Worm (Caenorhabditis elegans) whole organism, L1 larva: Measurements from ENCODE around the gene ZK1290.7.
A peak's percentile ranks its signal among the peaks of the same experiment; 100 is the strongest.

Experiments
- C04F5.9 ChIP-seq: sonication (generic microtip); optimal IDR thresholded peaks from 2 replicates; lab custom pipeline; 2016; ENCODE audit warnings: missing genetic modification characterization, missing compliant biosample characterization
- F16B12.6 ChIP-seq: fragments of 150-350 bp; optimal IDR thresholded peaks from 2 replicates; lab custom pipeline; 2014; ENCODE audit warnings: missing biosample characterization, missing genetic modification characterization
- Y116A8C.19 ChIP-seq: sonication (generic microtip); optimal IDR thresholded peaks from 2 replicates; lab custom pipeline; 2016; ENCODE audit warnings: missing compliant biosample characterization, missing genetic modification characterization, borderline replicate concordance
- aly-2 ChIP-seq: fragments of 150-350 bp; optimal IDR thresholded peaks from 2 replicates; lab custom pipeline; 2014; ENCODE audit warnings: missing biosample characterization, missing genetic modification characterization
- ama-1 ChIP-seq: fragments of 150-350 bp; optimal IDR thresholded peaks from 2 replicates; lab custom pipeline; 2014
- ceh-8 ChIP-seq: fragments of 200-800 bp; sonication (Bioruptor generic); optimal IDR thresholded peaks from 2 replicates; lab custom pipeline; 2018; ENCODE audit warnings: mild to moderate bottlenecking, missing genetic modification characterization, moderate library complexity, missing compliant biosample characterization
- ceh-82 ChIP-seq, 3 experiments: fragments of 150-350 bp in 1 of 3; sonication (generic microtip) in 2 of 3; optimal IDR thresholded peaks; 2 replicates each; lab custom pipeline; 2014 to 2017; ENCODE audit warnings: missing biosample characterization in 3 of 3, missing genetic modification characterization in 3 of 3
- ceh-88 ChIP-seq: fragments of 200-800 bp; sonication (Bioruptor generic); IDR thresholded peaks from 2 replicates; pipeline ENCODE4 v1.3.6; 2022; ENCODE audit warnings: missing genetic modification characterization, missing compliant biosample characterization
- dpl-1 ChIP-seq, 3 experiments: fragments of 150-350 bp in 2 of 3; sonication (generic microtip) in 1 of 3; optimal IDR thresholded peaks; 2 replicates each; lab custom pipeline; 2014 to 2017; ENCODE audit warnings: missing biosample characterization in 3 of 3, missing genetic modification characterization in 3 of 3, missing genetic modification reagents in 3 of 3
- dsc-1 ChIP-seq: sonication (generic microtip); optimal IDR thresholded peaks from 2 replicates; lab custom pipeline; 2016; ENCODE audit warnings: mild to moderate bottlenecking, missing genetic modification characterization, missing compliant biosample characterization
- efl-1 ChIP-seq, 4 experiments: fragments of 150-350 bp; optimal IDR thresholded peaks in 3 of 4; peaks in 1 of 4; 1 replicate in 1 of 4; 2 replicates in 3 of 4; lab custom pipeline; 2014; ENCODE audit warnings: missing biosample characterization in 2 of 4, missing genetic modification characterization in 2 of 4, missing genetic modification reagents in 2 of 4
- efl-3 ChIP-seq: fragments of 200-800 bp; sonication (Bioruptor generic); optimal IDR thresholded peaks from 2 replicates; lab custom pipeline; 2018; ENCODE audit warnings: mild to moderate bottlenecking, missing genetic modification characterization, missing compliant biosample characterization
- egl-13 ChIP-seq: sonication (generic microtip); optimal IDR thresholded peaks from 2 replicates; lab custom pipeline; 2016; ENCODE audit warnings: missing genotype, missing genetic modification reagents, missing genetic modification characterization, missing compliant biosample characterization
- elt-2 ChIP-seq: sonication (generic microtip); optimal IDR thresholded peaks from 2 replicates; lab custom pipeline; 2016; ENCODE audit warnings: missing genetic modification characterization, mild to moderate bottlenecking, inconsistent platforms, missing compliant biosample characterization, missing genetic modification reagents
- ets-5 ChIP-seq: fragments of 200-800 bp; sonication (Bioruptor generic); IDR thresholded peaks from 2 replicates; pipeline ENCODE4 v1.3.6; 2022; ENCODE audit warnings: missing genetic modification characterization, missing compliant biosample characterization
- fkh-10 ChIP-seq: sonication (generic microtip); optimal IDR thresholded peaks from 2 replicates; lab custom pipeline; 2017; ENCODE audit warnings: missing biosample characterization, missing genetic modification reagents, missing genetic modification characterization
- fkh-8 ChIP-seq: sonication (generic microtip); optimal IDR thresholded peaks from 2 replicates; lab custom pipeline; 2016; ENCODE audit warnings: mild to moderate bottlenecking, missing genetic modification characterization, missing compliant biosample characterization
- fos-1 ChIP-seq: fragments of 150-350 bp; optimal IDR thresholded peaks from 2 replicates; lab custom pipeline; 2014; ENCODE audit warnings: missing biosample characterization, missing genetic modification characterization
- hlh-17 ChIP-seq: fragments of 200-800 bp; sonication (Bioruptor generic); optimal IDR thresholded peaks from 2 replicates; lab custom pipeline; 2018; ENCODE audit warnings: missing genetic modification characterization, mild to moderate bottlenecking, missing compliant biosample characterization, moderate library complexity, borderline replicate concordance
- hlh-4 ChIP-seq: sonication (generic microtip); optimal IDR thresholded peaks from 2 replicates; lab custom pipeline; 2016; ENCODE audit warnings: mild to moderate bottlenecking, missing genetic modification characterization, missing compliant biosample characterization
- hpl-2 ChIP-seq: fragments of 150-350 bp; optimal IDR thresholded peaks from 2 replicates; lab custom pipeline; 2014; ENCODE audit warnings: missing biosample characterization, missing genetic modification reagents, missing genetic modification characterization
- irx-1 ChIP-seq: sonication (generic microtip); optimal IDR thresholded peaks from 2 replicates; lab custom pipeline; 2016; ENCODE audit warnings: missing genetic modification characterization, missing compliant biosample characterization
- lin-13 ChIP-seq: fragments of 150-350 bp; optimal IDR thresholded peaks from 2 replicates; lab custom pipeline; 2014; ENCODE audit warnings: missing biosample characterization, missing genetic modification reagents, missing genetic modification characterization
- lin-14 ChIP-seq: fragments of 200-800 bp; sonication (Bioruptor generic); optimal IDR thresholded peaks from 2 replicates; lab custom pipeline; 2018; ENCODE audit warnings: mild to moderate bottlenecking, missing genetic modification characterization, moderate library complexity, missing compliant biosample characterization
- lin-35 ChIP-seq, 2 experiments: fragments of 150-350 bp; optimal IDR thresholded peaks; 2 replicates each; lab custom pipeline; 2014; ENCODE audit warnings: missing biosample characterization in 2 of 2, missing genetic modification characterization in 2 of 2, missing genetic modification reagents in 2 of 2
- lin-39 ChIP-seq: fragments of 150-350 bp; optimal IDR thresholded peaks from 2 replicates; lab custom pipeline; 2014; ENCODE audit warnings: missing biosample characterization, missing genetic modification reagents, missing genetic modification characterization
- lsy-2 ChIP-seq, 2 experiments: fragments of 150-350 bp; optimal IDR thresholded peaks; 2 replicates each; lab custom pipeline; 2014; ENCODE audit warnings: missing biosample characterization in 2 of 2, missing genetic modification characterization in 2 of 2
- mdl-1 ChIP-seq, 2 experiments: fragments of 150-350 bp; optimal IDR thresholded peaks; 2 replicates each; lab custom pipeline; 2014 to 2017; ENCODE audit warnings: missing biosample characterization in 2 of 2, missing genetic modification characterization in 2 of 2, inconsistent platforms in 1 of 2
- mep-1 ChIP-seq: fragments of 150-350 bp; optimal IDR thresholded peaks from 2 replicates; lab custom pipeline; 2014; ENCODE audit warnings: missing biosample characterization, missing genetic modification characterization
- nhr-11 ChIP-seq: fragments of 150-350 bp; optimal IDR thresholded peaks from 2 replicates; lab custom pipeline; 2014; ENCODE audit warnings: missing biosample characterization, missing genetic modification characterization
- nhr-19 ChIP-seq: fragments of 200-800 bp; sonication (Bioruptor generic); conservative IDR thresholded peaks from 2 replicates; pipeline ENCODE4 v1.3.6; 2022; ENCODE audit warnings: missing genetic modification characterization, missing compliant biosample characterization
- nhr-237 ChIP-seq: fragments of 150-350 bp; optimal IDR thresholded peaks from 2 replicates; lab custom pipeline; 2014; ENCODE audit warnings: missing biosample characterization, missing genetic modification characterization
- nhr-28 ChIP-seq: fragments of 150-350 bp; optimal IDR thresholded peaks from 2 replicates; lab custom pipeline; 2014; ENCODE audit warnings: missing biosample characterization, missing genetic modification characterization
- nhr-71 ChIP-seq: sonication (generic microtip); optimal IDR thresholded peaks from 2 replicates; lab custom pipeline; 2016; ENCODE audit warnings: mild to moderate bottlenecking, missing genetic modification characterization, moderate library complexity, missing compliant biosample characterization
- nhr-76 ChIP-seq: sonication (generic microtip); optimal IDR thresholded peaks from 2 replicates; lab custom pipeline; 2017; ENCODE audit warnings: missing biosample characterization, missing genetic modification characterization
- nhr-84 ChIP-seq: sonication (generic microtip); optimal IDR thresholded peaks from 2 replicates; lab custom pipeline; 2017; ENCODE audit warnings: missing biosample characterization, missing genetic modification characterization
- nhr-85 ChIP-seq: sonication (generic microtip); peaks from one replicate; lab custom pipeline; 2016; ENCODE audit warnings: missing genetic modification characterization, inconsistent platforms, missing compliant biosample characterization
- rnt-1 ChIP-seq: sonication (generic microtip); optimal IDR thresholded peaks from 2 replicates; lab custom pipeline; 2016; ENCODE audit warnings: mild to moderate bottlenecking, missing genetic modification characterization, moderate library complexity, missing compliant biosample characterization
- snpc-4 ChIP-seq: fragments of 150-350 bp; optimal IDR thresholded peaks from 2 replicates; lab custom pipeline; 2014; ENCODE audit warnings: missing biosample characterization, missing genetic modification characterization
- snu-23 ChIP-seq: sonication (generic microtip); optimal IDR thresholded peaks from 2 replicates; lab custom pipeline; 2016; ENCODE audit warnings: missing genetic modification characterization, missing compliant biosample characterization
- swsn-7 ChIP-seq: sonication (generic microtip); optimal IDR thresholded peaks from 2 replicates; lab custom pipeline; 2016; ENCODE audit warnings: missing genetic modification characterization, missing compliant biosample characterization
- tbx-2 ChIP-seq: sonication (generic microtip); optimal IDR thresholded peaks from 2 replicates; lab custom pipeline; 2016; ENCODE audit warnings: missing genetic modification characterization, missing compliant biosample characterization
- unc-98 ChIP-seq: fragments of 200-800 bp; sonication (Bioruptor generic); IDR thresholded peaks from 2 replicates; pipeline ENCODE4 v1.3.6; 2022; ENCODE audit warnings: missing genetic modification characterization, missing compliant biosample characterization
- zip-4 ChIP-seq: fragments of 200-800 bp; sonication (Bioruptor generic); optimal IDR thresholded peaks from 2 replicates; lab custom pipeline; 2018; ENCODE audit warnings: mild to moderate bottlenecking, missing genetic modification characterization, moderate library complexity, missing compliant biosample characterization
- ztf-11 ChIP-seq, 2 experiments: sonication (generic microtip); optimal IDR thresholded peaks; 2 replicates each; lab custom pipeline; 2016 to 2017; ENCODE audit warnings: missing genetic modification characterization in 2 of 2, missing biosample characterization in 1 of 2, missing compliant biosample characterization in 1 of 2

ZK1290.7 gene

ce11 chrII:7528210-7528609 lies 2.9 kb upstream of the ZK1290.7 start (continued):
- TF ChIP-seq unc-98 (GFP tag; lab: Robert Waterston, UW) (no peak), F16B12.6 (tag; lab: Kevin White, UChicago) (no peak), snu-23 (GFP tag; lab: Kevin White, UChicago) (no peak), elt-2 (tag; lab: Kevin White, UChicago) (peak; percentile 96), lin-13 (GFP tag; lab: Kevin White, UChicago) (peak; percentile 3), lin-35 (GFP tag; optimal IDR thresholded peaks at IDR 0.05; lab: Kevin White, UChicago) (peak in 1 of 2 experiments; percentile 82), fkh-10 (GFP tag; lab: Kevin White, UChicago) (no peak), ztf-11 (tag; optimal IDR thresholded peaks at IDR 0.05; lab: Kevin White, UChicago) (no peak), efl-3 (GFP tag; lab: Kevin White, UChicago) (no peak), swsn-7 (no peak), egl-13 (no peak), mdl-1 (tag; optimal IDR thresholded peaks at IDR 0.05; lab: Kevin White, UChicago) (peak in 1 of 2 experiments; percentile 90), fkh-8 (tag; lab: Kevin White, UChicago) (no peak), nhr-11 (tag; lab: Kevin White, UChicago) (no peak), lsy-2 (tag; optimal IDR thresholded peaks at IDR 0.05; lab: Kevin White, UChicago) (no peak), Y116A8C.19 (tag; lab: Kevin White, UChicago) (no peak), ceh-88 (GFP tag; lab: Robert Waterston, UW) (no peak), hpl-2 (GFP tag; lab: Kevin White, UChicago) (no peak), ets-5 (GFP tag; lab: Robert Waterston, UW) (no peak), nhr-76 (tag; lab: Kevin White, UChicago) (no peak), nhr-71 (peak; percentile 86), ceh-82 (tag; optimal IDR thresholded peaks at IDR 0.05; lab: Kevin White, UChicago) (no peak), dpl-1 (GFP tag; optimal IDR thresholded peaks at IDR 0.05; lab: Kevin White, UChicago) (peak; percentile 5 to 45 (median 17)), rnt-1 (no peak), nhr-19 (GFP tag; lab: Robert Waterston, UW) (peak; percentile 81), irx-1 (tag; lab: Kevin White, UChicago) (no peak), nhr-85 (tag; lab: Kevin White, UChicago) (peak; percentile 94), lin-14 (GFP tag; lab: Kevin White, UChicago) (peak; percentile 71), ceh-8 (GFP tag; lab: Kevin White, UChicago) (no peak), ama-1 (no peak), dsc-1 (tag; lab: Kevin White, UChicago) (no peak), nhr-237 (no peak), nhr-84 (tag; lab: Kevin White, UChicago) (no peak), hlh-4 (tag; lab: Kevin White, UChicago) (no peak), C04F5.9 (no peak), tbx-2 (tag; lab: Kevin White, UChicago) (peak; percentile 64)

- TF ChIP-seq snpc-4 (tag; lab: Kevin White, UChicago) (no peak), hlh-17 (GFP tag; lab: Kevin White, UChicago) (no peak), aly-2 (no peak), lin-39 (tag; lab: Kevin White, UChicago) (no peak), nhr-28 (no peak), efl-1 (optimal IDR thresholded peaks at IDR 0.05; lab: Kevin White, UChicago) (no peak), efl-1 (GFP tag; optimal IDR thresholded peaks at IDR 0.05 in 1 of 2; lab: Kevin White, UChicago) (no peak), tbx-2 (tag; lab: Kevin White, UChicago) (no peak), mep-1 (tag; lab: Kevin White, UChicago) (no peak), zip-4 (GFP tag; lab: Kevin White, UChicago) (no peak), fos-1 (tag; lab: Kevin White, UChicago) (no peak)
Measured at ce11 chrII:7523281-7523680, 2.1 kb downstream of the ZK1290.7 start, which contains the start of gene ZK1290.15. TSS of gene ZK1290.15 (plus strand) at chrII:7523581.
